Fruit fly (Drosophila melanogaster) whole organism, pupa: Measurements from ENCODE around the gene Pus7.

Source experiments
- CG10348 ChIP-seq: fragments of 200-800 bp; sonication (Bioruptor generic); IDR thresholded peaks from 2 replicates; pipeline ENCODE4 v1.3.6; 2022; ENCODE audit warnings: missing biosample characterization, missing genetic modification characterization
- CG12605 ChIP-seq: fragments of 200-800 bp; sonication (Bioruptor generic); IDR thresholded peaks from 2 replicates; pipeline ENCODE4 v1.3.6; 2022; ENCODE audit warnings: missing biosample characterization, missing genetic modification characterization
- CG14655 ChIP-seq: fragments of 200-800 bp; sonication (Bioruptor generic); optimal IDR thresholded peaks from 3 replicates; lab custom pipeline; 2017; ENCODE audit warnings: mild to moderate bottlenecking, missing biosample characterization, missing genetic modification reagents, missing genetic modification characterization
- CG15710 ChIP-seq: fragments of 200-800 bp; sonication (Bioruptor generic); optimal IDR thresholded peaks from 2 replicates; lab custom pipeline; 2018; ENCODE audit warnings: missing biosample characterization, mild to moderate bottlenecking, missing genetic modification characterization, moderate library complexity
- CG17806 ChIP-seq: fragments of 200-800 bp; sonication (Bioruptor generic); optimal IDR thresholded peaks from 2 replicates; lab custom pipeline; 2018; ENCODE audit warnings: missing biosample characterization, mild to moderate bottlenecking, missing genetic modification characterization, moderate library complexity
- CG32121 ChIP-seq: fragments of 200-800 bp; sonication (Bioruptor generic); IDR thresholded peaks from 2 replicates; pipeline ENCODE4 v1.3.6; 2022; ENCODE audit warnings: missing biosample characterization, missing genetic modification characterization
- CG34367 ChIP-seq: fragments of 200-800 bp; sonication (Bioruptor generic); optimal IDR thresholded peaks from 2 replicates; lab custom pipeline; 2018; ENCODE audit warnings: missing biosample characterization, mild to moderate bottlenecking, missing genetic modification characterization
- CG4496 ChIP-seq: fragments of 200-800 bp; sonication (Bioruptor generic); IDR thresholded peaks from 3 replicates; pipeline ENCODE4 v1.3.6; 2022; ENCODE audit warnings: missing biosample characterization, missing genetic modification characterization
- CG8159 ChIP-seq: fragments of 200-800 bp; sonication (Bioruptor generic); optimal IDR thresholded peaks from 3 replicates; lab custom pipeline; 2018; ENCODE audit warnings: missing biosample characterization, mild to moderate bottlenecking, missing genetic modification characterization, moderate library complexity
- CG8301 ChIP-seq: fragments of 200-800 bp; sonication (Bioruptor generic); optimal IDR thresholded peaks from 2 replicates; lab custom pipeline; 2018; ENCODE audit warnings: missing biosample characterization, mild to moderate bottlenecking, missing genetic modification characterization
- CG9948 ChIP-seq: fragments of 200-800 bp; sonication (Bioruptor generic); optimal IDR thresholded peaks from 2 replicates; lab custom pipeline; 2018; ENCODE audit warnings: missing biosample characterization, mild to moderate bottlenecking, missing genetic modification characterization, moderate library complexity
- D1 ChIP-seq: fragments of 200-800 bp; sonication (Bioruptor generic); optimal IDR thresholded peaks from 2 replicates; lab custom pipeline; 2018; ENCODE audit warnings: missing biosample characterization, mild to moderate bottlenecking, missing genetic modification characterization, moderate library complexity
- Ets98B ChIP-seq: fragments of 200-800 bp; sonication (Bioruptor generic); IDR thresholded peaks from 2 replicates; pipeline ENCODE4 v1.3.6; 2022; ENCODE audit warnings: missing biosample characterization, missing genetic modification characterization
- Snoo ChIP-seq: fragments of 200-800 bp; sonication (Bioruptor generic); optimal IDR thresholded peaks from 3 replicates; lab custom pipeline; 2017; ENCODE audit warnings: missing biosample characterization, mild to moderate bottlenecking, missing genetic modification characterization, inconsistent platforms
- fd96Ca ChIP-seq: fragments of 200-800 bp; sonication (Bioruptor generic); IDR thresholded peaks from 3 replicates; pipeline ENCODE4 v1.3.6; 2022; ENCODE audit warnings: missing biosample characterization, missing genetic modification characterization
- gl ChIP-seq: fragments of 200-800 bp; sonication (Bioruptor generic); optimal IDR thresholded peaks from 2 replicates; lab custom pipeline; 2018; ENCODE audit warnings: missing biosample characterization, mild to moderate bottlenecking, missing genetic modification characterization

Pus7 gene

DNA sequence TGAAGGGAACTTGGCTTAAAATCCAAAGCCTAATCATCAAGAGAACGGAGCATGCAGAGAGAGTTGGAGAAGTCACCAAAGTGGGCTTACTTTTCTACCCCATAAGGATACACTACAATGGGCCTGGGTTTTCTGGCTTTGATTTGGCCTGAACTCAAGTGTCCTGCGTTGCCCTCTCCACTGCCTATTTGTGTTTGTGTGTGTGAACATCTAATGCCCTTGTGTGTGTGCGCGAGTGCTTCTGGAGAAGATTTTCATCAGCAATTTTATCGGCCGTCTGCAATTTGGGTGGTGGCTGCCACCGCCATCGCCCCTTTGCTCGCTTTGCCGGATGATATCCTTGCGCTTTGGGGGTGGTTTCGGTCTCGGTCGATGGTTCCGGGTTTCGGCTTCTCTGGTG is 50.8 kb downstream of the Pus7 start:
- TF ChIP-seq CG10348 (GFP tag; lab: Robert Waterston, UW) (no peak), CG34367 (tag; lab: Kevin White, UChicago) (no peak), CG8159 (tag; lab: Kevin White, UChicago) (no peak), gl (tag; lab: Kevin White, UChicago) (no peak), D1 (tag; lab: Kevin White, UChicago) (no peak), Ets98B (GFP tag; lab: Robert Waterston, UW) (no peak), Snoo (tag; lab: Kevin White, UChicago) (no peak), CG8301 (no peak), fd96Ca (no peak), CG4496 (no peak), CG15710 (tag; lab: Kevin White, UChicago) (no peak), CG32121 (no peak), CG17806 (no peak), CG14655 (GFP tag; lab: Kevin White, UChicago) (no peak), CG12605 (no peak), CG9948 (no peak)
